Worm (Caenorhabditis elegans) whole organism, young adult: ENCODE results near the gene sun-1.

Source experiments
- K12H6.12 ChIP-seq: fragments of 200-800 bp; sonication (Bioruptor generic); optimal IDR thresholded peaks from 2 replicates; lab custom pipeline; 2018; ENCODE audit warnings: mild to moderate bottlenecking, missing genetic modification characterization, missing compliant biosample characterization
- dpl-1 ChIP-seq: fragments of 150-350 bp; optimal IDR thresholded peaks from 2 replicates; lab custom pipeline; 2014; ENCODE audit warnings: missing biosample characterization, missing genetic modification reagents, missing genetic modification characterization
- gei-17 ChIP-seq: fragments of 200-800 bp; sonication (Bioruptor generic); optimal IDR thresholded peaks from 2 replicates; lab custom pipeline; 2018; ENCODE audit warnings: mild to moderate bottlenecking, missing genetic modification characterization, missing compliant biosample characterization
- lin-35 ChIP-seq, 3 experiments: fragments of 150-350 bp in 2 of 3; sonication (generic microtip) in 1 of 3; optimal IDR thresholded peaks; 2 replicates each; lab custom pipeline; 2014 to 2018; ENCODE audit warnings: missing biosample characterization in 3 of 3, missing genetic modification characterization in 3 of 3, missing genetic modification reagents in 3 of 3
- unc-130 ChIP-seq: sonication (generic microtip); optimal IDR thresholded peaks from 2 replicates; lab custom pipeline; 2016; ENCODE audit warnings: missing genetic modification reagents, missing genetic modification characterization, missing compliant biosample characterization

DNA sequence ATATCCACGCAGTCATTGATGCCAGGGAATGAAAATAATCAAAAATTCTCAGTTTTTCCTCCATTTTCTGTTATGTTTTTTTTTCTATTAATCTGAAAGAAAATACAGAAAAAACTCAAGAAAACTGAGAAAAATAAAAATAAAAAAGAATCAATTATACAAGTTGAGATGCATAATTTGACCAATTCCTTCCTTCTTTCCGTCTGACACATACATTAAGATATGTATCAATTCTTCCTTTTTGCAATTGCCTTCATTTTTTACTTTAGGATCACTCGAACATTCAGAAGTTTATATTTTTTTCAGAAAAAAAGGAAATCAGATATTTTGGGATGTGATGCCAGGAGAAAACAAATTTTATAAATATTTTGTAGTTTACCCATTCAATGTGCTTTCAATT lies 14.1 kb upstream of the sun-1 start, which contains the start of gene F57B1.5:
- TF ChIP-seq unc-130, result no peak
- TF ChIP-seq gei-17 (GFP tag; lab: Kevin White, UChicago), result no peak
- TF ChIP-seq lin-35 (GFP tag; optimal IDR thresholded peaks at IDR 0.05; lab: Kevin White, UChicago), result no peak
- TF ChIP-seq K12H6.12 (tag; lab: Kevin White, UChicago), result no peak
- TF ChIP-seq dpl-1, result no peak
